Fruit fly (Drosophila melanogaster) whole organism, pupa: ENCODE measurements around the gene crm.

ENCODE experiments used
- CG10348 ChIP-seq: fragments of 200-800 bp; sonication (Bioruptor generic); IDR thresholded peaks from 2 replicates; pipeline ENCODE4 v1.3.6; 2022; ENCODE audit warnings: missing biosample characterization, missing genetic modification characterization
- CG12605 ChIP-seq: fragments of 200-800 bp; sonication (Bioruptor generic); IDR thresholded peaks from 2 replicates; pipeline ENCODE4 v1.3.6; 2022; ENCODE audit warnings: missing biosample characterization, missing genetic modification characterization
- CG13204 ChIP-seq: fragments of 200-800 bp; sonication (Bioruptor generic); optimal IDR thresholded peaks from 2 replicates; lab custom pipeline; 2018; ENCODE audit warnings: missing biosample characterization, mild to moderate bottlenecking, missing genetic modification characterization, moderate library complexity
- CG14655 ChIP-seq: fragments of 200-800 bp; sonication (Bioruptor generic); optimal IDR thresholded peaks from 3 replicates; lab custom pipeline; 2017; ENCODE audit warnings: mild to moderate bottlenecking, missing biosample characterization, missing genetic modification reagents, missing genetic modification characterization
- CG15710 ChIP-seq: fragments of 200-800 bp; sonication (Bioruptor generic); optimal IDR thresholded peaks from 2 replicates; lab custom pipeline; 2018; ENCODE audit warnings: missing biosample characterization, mild to moderate bottlenecking, missing genetic modification characterization, moderate library complexity
- CG17806 ChIP-seq: fragments of 200-800 bp; sonication (Bioruptor generic); optimal IDR thresholded peaks from 2 replicates; lab custom pipeline; 2018; ENCODE audit warnings: missing biosample characterization, mild to moderate bottlenecking, missing genetic modification characterization, moderate library complexity
- CG32121 ChIP-seq: fragments of 200-800 bp; sonication (Bioruptor generic); IDR thresholded peaks from 2 replicates; pipeline ENCODE4 v1.3.6; 2022; ENCODE audit warnings: missing biosample characterization, missing genetic modification characterization
- CG34367 ChIP-seq: fragments of 200-800 bp; sonication (Bioruptor generic); optimal IDR thresholded peaks from 2 replicates; lab custom pipeline; 2018; ENCODE audit warnings: missing biosample characterization, mild to moderate bottlenecking, missing genetic modification characterization
- CG4496 ChIP-seq: fragments of 200-800 bp; sonication (Bioruptor generic); IDR thresholded peaks from 3 replicates; pipeline ENCODE4 v1.3.6; 2022; ENCODE audit warnings: missing biosample characterization, missing genetic modification characterization
- CG8159 ChIP-seq: fragments of 200-800 bp; sonication (Bioruptor generic); optimal IDR thresholded peaks from 3 replicates; lab custom pipeline; 2018; ENCODE audit warnings: missing biosample characterization, mild to moderate bottlenecking, missing genetic modification characterization, moderate library complexity
- CG8301 ChIP-seq: fragments of 200-800 bp; sonication (Bioruptor generic); optimal IDR thresholded peaks from 2 replicates; lab custom pipeline; 2018; ENCODE audit warnings: missing biosample characterization, mild to moderate bottlenecking, missing genetic modification characterization
- CG9948 ChIP-seq: fragments of 200-800 bp; sonication (Bioruptor generic); optimal IDR thresholded peaks from 2 replicates; lab custom pipeline; 2018; ENCODE audit warnings: missing biosample characterization, mild to moderate bottlenecking, missing genetic modification characterization, moderate library complexity
- D1 ChIP-seq: fragments of 200-800 bp; sonication (Bioruptor generic); optimal IDR thresholded peaks from 2 replicates; lab custom pipeline; 2018; ENCODE audit warnings: missing biosample characterization, mild to moderate bottlenecking, missing genetic modification characterization, moderate library complexity
- EcR ChIP-seq: fragments of 200-800 bp; sonication (Bioruptor generic); optimal IDR thresholded peaks from 3 replicates; lab custom pipeline; 2019; ENCODE audit warnings: missing biosample characterization, missing genetic modification characterization, mild to moderate bottlenecking, moderate library complexity, missing genetic modification reagents
- Ets98B ChIP-seq: fragments of 200-800 bp; sonication (Bioruptor generic); IDR thresholded peaks from 2 replicates; pipeline ENCODE4 v1.3.6; 2022; ENCODE audit warnings: missing biosample characterization, missing genetic modification characterization
- Pif1A ChIP-seq: fragments of 200-800 bp; sonication (Bioruptor generic); optimal IDR thresholded peaks from 3 replicates; lab custom pipeline; 2016; ENCODE audit warnings: missing biosample characterization, missing genetic modification characterization
- Pif1B ChIP-seq: fragments of 200-800 bp; sonication (Bioruptor generic); optimal IDR thresholded peaks from 3 replicates; lab custom pipeline; 2016; ENCODE audit warnings: missing biosample characterization, missing genetic modification characterization
- Snoo ChIP-seq: fragments of 200-800 bp; sonication (Bioruptor generic); optimal IDR thresholded peaks from 3 replicates; lab custom pipeline; 2017; ENCODE audit warnings: missing biosample characterization, mild to moderate bottlenecking, missing genetic modification characterization, inconsistent platforms
- fd96Ca ChIP-seq: fragments of 200-800 bp; sonication (Bioruptor generic); IDR thresholded peaks from 3 replicates; pipeline ENCODE4 v1.3.6; 2022; ENCODE audit warnings: missing biosample characterization, missing genetic modification characterization
- gl ChIP-seq: fragments of 200-800 bp; sonication (Bioruptor generic); optimal IDR thresholded peaks from 2 replicates; lab custom pipeline; 2018; ENCODE audit warnings: missing biosample characterization, mild to moderate bottlenecking, missing genetic modification characterization
- rn ChIP-seq: fragments of 200-800 bp; sonication (Bioruptor generic); IDR thresholded peaks from 2 replicates; pipeline ENCODE4 v1.3.6; 2022; ENCODE audit warnings: missing biosample characterization, missing genetic modification characterization

Gene crm

dm6 chrX:2740084-2740483 is 1.5 kb upstream of the crm start, which contains the start of gene kirre:
Gene kirre (plus strand): TSS chrX:2740384.
- TF ChIP-seq CG17806, result no peak
- TF ChIP-seq CG15710, result no peak
- TF ChIP-seq CG32121 (GFP tag; lab: Robert Waterston, UW), result no peak

- TF ChIP-seq rn (GFP tag; lab: Robert Waterston, UW) (no peak), Snoo (tag; lab: Kevin White, UChicago) (no peak), Pif1B (GFP tag; lab: Kevin White, UChicago) (no peak), gl (tag; lab: Kevin White, UChicago) (no peak), fd96Ca (GFP tag; lab: Robert Waterston, UW) (peak; percentile 52; the same call in 1 of the 3 replicates), CG9948 (tag; lab: Kevin White, UChicago) (peak; percentile 16), EcR (GFP tag; lab: Kevin White, UChicago) (no peak), CG10348 (no peak), CG13204 (GFP tag; lab: Kevin White, UChicago) (no peak), CG17806 (peak; percentile 19), CG14655 (GFP tag; lab: Kevin White, UChicago) (no peak), CG4496 (GFP tag; lab: Robert Waterston, UW) (peak; percentile 61; the same call in 2 of the 3 replicates), CG8301 (tag; lab: Kevin White, UChicago) (no peak), CG15710 (peak; percentile 59), D1 (tag; lab: Kevin White, UChicago) (no peak), CG12605 (GFP tag; lab: Robert Waterston, UW) (no peak), Pif1A (GFP tag; lab: Kevin White, UChicago) (no peak), CG32121 (GFP tag; lab: Robert Waterston, UW) (no peak; the same call in 1 of the 2 replicates), CG34367 (peak; percentile 40), Ets98B (no peak), CG8159 (tag; lab: Kevin White, UChicago) (peak; percentile 61)
Measured at dm6 chrX:2732127-2732526, 6.4 kb downstream of the crm start, which contains the start of the genes ttm50 and CG2712. Gene ttm50 (minus strand): TSS chrX:2732190. Gene CG2712 (plus strand): TSS chrX:2732469.

- TF ChIP-seq CG17806 (no peak), CG15710 (no peak), CG13204 (GFP tag; lab: Kevin White, UChicago) (no peak), EcR (GFP tag; lab: Kevin White, UChicago) (no peak), CG8159 (tag; lab: Kevin White, UChicago) (no peak), CG32121 (GFP tag; lab: Robert Waterston, UW) (no peak), CG8301 (tag; lab: Kevin White, UChicago) (no peak), Pif1A (GFP tag; lab: Kevin White, UChicago) (no peak), rn (GFP tag; lab: Robert Waterston, UW) (no peak), Pif1B (GFP tag; lab: Kevin White, UChicago) (no peak), CG34367 (no peak), CG12605 (GFP tag; lab: Robert Waterston, UW) (no peak), CG14655 (GFP tag; lab: Kevin White, UChicago) (no peak), D1 (tag; lab: Kevin White, UChicago) (no peak), gl (tag; lab: Kevin White, UChicago) (no peak)
Measured at dm6 chrX:2727506-2727905, 11.1 kb downstream of the crm start, which contains the start of gene dwg. Gene dwg (plus strand): TSS chrX:2727698.

dm6 chrX:2726420-2726819 is 12.2 kb downstream of the crm start, which contains the start of gene vilya:
Gene vilya (plus strand): TSS chrX:2726678.
- TF ChIP-seq CG10348 (no peak), Pif1A (GFP tag; lab: Kevin White, UChicago) (no peak), Ets98B (no peak), D1 (tag; lab: Kevin White, UChicago) (no peak), CG12605 (GFP tag; lab: Robert Waterston, UW) (no peak)

dm6 chrX:2720122-2720521 is 18.5 kb downstream of the crm start, which contains the start of gene CG2701:
Gene CG2701 (minus strand): TSS chrX:2720327.
- no peak for TF ChIP-seq Pif1B (GFP tag; lab: Kevin White, UChicago)
- TF ChIP-seq CG34367, result no peak
- TF ChIP-seq CG8301 (tag; lab: Kevin White, UChicago), result no peak
- no peak for TF ChIP-seq Snoo (tag; lab: Kevin White, UChicago)
- no peak for TF ChIP-seq CG10348
- no peak for TF ChIP-seq Pif1A (GFP tag; lab: Kevin White, UChicago)
- no peak for TF ChIP-seq rn (GFP tag; lab: Robert Waterston, UW)
- no peak for TF ChIP-seq CG32121 (GFP tag; lab: Robert Waterston, UW)

dm6 chrX:2714730-2715129 is 23.8 kb downstream of the crm start:
- TF ChIP-seq Snoo (tag; lab: Kevin White, UChicago), result no peak
- TF ChIP-seq CG4496 (GFP tag; lab: Robert Waterston, UW), result 0 out of 3 replicates have a peak, but pooled peaks have one; percentile 17
- 0 out of 2 replicates have a peak, but pooled peaks have one; percentile 8 for TF ChIP-seq Ets98B
- peak; percentile 54; the same call in 1 of the 3 replicates for TF ChIP-seq fd96Ca (GFP tag; lab: Robert Waterston, UW)
- TF ChIP-seq CG17806, result no peak

- TF ChIP-seq CG4496 (GFP tag; lab: Robert Waterston, UW), result no peak
- no peak for TF ChIP-seq CG12605 (GFP tag; lab: Robert Waterston, UW)
- no peak for TF ChIP-seq CG9948 (tag; lab: Kevin White, UChicago)
- TF ChIP-seq CG14655 (GFP tag; lab: Kevin White, UChicago), result no peak
- no peak for TF ChIP-seq CG17806
Measured at dm6 chrX:2713776-2714175, 24.8 kb downstream of the crm start, which contains the start of the genes CG2685 and CG2694. Gene CG2685 (minus strand): TSS chrX:2713960. Gene CG2694 (plus strand): TSS chrX:2714079.
